Fruit fly (Drosophila melanogaster) whole organism: ENCODE results near the gene CG4896.

ENCODE experiments used
- pan ChIP-seq: fragments of >200 bp; optimal IDR thresholded peaks from 2 replicates; lab custom pipeline; 2017
- psq ChIP-seq: fragments of >200 bp; optimal IDR thresholded peaks from 2 replicates; lab custom pipeline; 2017
- usp ChIP-seq: fragments of >200 bp; optimal IDR thresholded peaks from 2 replicates; lab custom pipeline; 2017; ENCODE audit warnings: missing biosample characterization, missing genetic modification characterization, mixed read lengths

DNA sequence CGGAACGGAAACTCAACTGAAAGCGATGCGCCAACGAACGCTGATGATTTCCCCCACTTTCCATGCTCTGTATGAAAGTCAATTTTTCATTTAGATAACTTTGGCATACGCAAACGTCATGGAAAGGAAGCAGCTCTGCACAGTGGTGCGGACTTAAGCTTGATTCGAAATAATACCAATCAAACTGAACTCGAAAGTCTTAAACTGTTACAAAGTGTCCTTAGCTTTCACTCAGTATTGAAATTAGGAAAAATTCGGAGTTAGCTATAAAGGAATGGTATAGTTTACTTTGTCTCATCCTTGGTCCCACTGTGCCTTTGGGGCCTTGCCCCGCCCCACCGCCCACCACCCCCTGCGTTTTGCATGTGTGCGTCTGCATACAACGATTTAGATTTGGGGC, 29.9 kb downstream of the CG4896 start:
- TF ChIP-seq pan (lab: Kevin White, UChicago) = no peak
- no peak for TF ChIP-seq psq (lab: Kevin White, UChicago)
- TF ChIP-seq usp (GFP tag; lab: Kevin White, UChicago) = no peak
